Worm (Caenorhabditis elegans) whole organism, L2 larva: ENCODE measurements around the gene scl-8.

Experiments
- C34F6.9 ChIP-seq: fragments of 150-350 bp; optimal IDR thresholded peaks from 2 replicates; lab custom pipeline; 2014; ENCODE audit warnings: missing biosample characterization, missing genetic modification characterization
- ZK546.5 ChIP-seq: sonication (generic microtip); optimal IDR thresholded peaks from 2 replicates; lab custom pipeline; 2017; ENCODE audit warnings: missing biosample characterization, missing genetic modification characterization
- alr-1 ChIP-seq: fragments of 150-350 bp; optimal IDR thresholded peaks from 2 replicates; lab custom pipeline; 2014; ENCODE audit warnings: missing biosample characterization, missing genetic modification characterization
- aly-2 ChIP-seq: fragments of 150-350 bp; optimal IDR thresholded peaks from 2 replicates; lab custom pipeline; 2014; ENCODE audit warnings: missing biosample characterization, missing genetic modification characterization
- blmp-1 ChIP-seq: sonication (generic microtip); optimal IDR thresholded peaks from 2 replicates; lab custom pipeline; 2017; ENCODE audit warnings: missing genetic modification characterization, mild to moderate bottlenecking, missing compliant biosample characterization, antibody characterized with exemption, moderate library complexity; ENCODE audit not compliant: insufficient read depth
- egl-27 ChIP-seq: sonication (generic microtip); optimal IDR thresholded peaks from 3 replicates; lab custom pipeline; 2017; ENCODE audit warnings: missing biosample characterization, missing genetic modification reagents, missing genetic modification characterization
- mab-5 ChIP-seq: fragments of 150-350 bp; optimal IDR thresholded peaks from 2 replicates; lab custom pipeline; 2014; ENCODE audit warnings: missing biosample characterization, missing genetic modification characterization
- nhr-23 ChIP-seq: fragments of 150-350 bp; optimal IDR thresholded peaks from 2 replicates; lab custom pipeline; 2014; ENCODE audit warnings: missing biosample characterization, missing genetic modification reagents, missing genetic modification characterization
- nhr-77 ChIP-seq: fragments of 150-350 bp; optimal IDR thresholded peaks from 2 replicates; lab custom pipeline; 2014; ENCODE audit warnings: missing biosample characterization, missing genetic modification characterization
- unc-39 ChIP-seq: fragments of 150-350 bp; optimal IDR thresholded peaks from 2 replicates; lab custom pipeline; 2014; ENCODE audit warnings: missing biosample characterization, missing genetic modification characterization
- unc-62 ChIP-seq: fragments of 150-350 bp; optimal IDR thresholded peaks from 2 replicates; lab custom pipeline; 2014; ENCODE audit warnings: missing biosample characterization, missing genetic modification reagents, missing genetic modification characterization
- ztf-11 ChIP-seq: sonication (generic microtip); optimal IDR thresholded peaks from 2 replicates; lab custom pipeline; 2017; ENCODE audit warnings: missing biosample characterization, missing genetic modification characterization

DNA sequence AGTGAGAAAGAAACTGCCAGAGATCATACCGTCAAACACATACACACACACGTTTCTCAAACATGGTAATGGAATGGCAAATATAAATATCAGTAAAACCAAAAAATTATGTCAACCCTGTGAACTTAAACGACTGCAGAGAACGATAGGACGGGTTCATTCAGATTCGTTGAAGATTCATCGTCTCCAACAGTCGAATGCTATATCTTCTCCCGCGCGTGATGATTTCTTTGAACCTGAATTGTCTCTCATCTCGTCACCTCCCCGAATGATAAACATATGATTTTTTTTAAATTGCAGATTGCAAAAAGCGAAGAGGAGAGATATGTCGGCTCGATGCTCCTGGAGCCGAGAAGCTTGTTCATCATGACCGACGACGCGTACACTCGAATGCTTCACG is 39.3 kb downstream of the scl-8 start:
- TF ChIP-seq alr-1 (tag; lab: Kevin White, UChicago) (no peak), mab-5 (tag; lab: Kevin White, UChicago) (no peak), aly-2 (tag; lab: Kevin White, UChicago) (no peak), C34F6.9 (no peak), ztf-11 (no peak), unc-62 (GFP tag; lab: Kevin White, UChicago) (no peak), nhr-77 (tag; lab: Kevin White, UChicago) (no peak), egl-27 (tag; lab: Kevin White, UChicago) (no peak), unc-39 (no peak), nhr-23 (tag; lab: Kevin White, UChicago) (no peak), ZK546.5 (tag; lab: Kevin White, UChicago) (no peak), blmp-1 (no peak)
